Worm (Caenorhabditis elegans) whole organism, L4 larva: ENCODE measurements around the gene K06H7.7.

Experiments
- D1046.2 ChIP-seq: fragments of 200-800 bp; sonication (Bioruptor generic); IDR thresholded peaks from 2 replicates; pipeline ENCODE4 v1.3.6; 2022; ENCODE audit warnings: missing genetic modification characterization, missing compliant biosample characterization
- F37D6.2 ChIP-seq: sonication (generic microtip); optimal IDR thresholded peaks from 2 replicates; lab custom pipeline; 2016; ENCODE audit warnings: mild to moderate bottlenecking, missing genetic modification characterization, missing compliant biosample characterization
- R02D3.7 ChIP-seq: fragments of 150-350 bp; sonication (generic microtip); optimal IDR thresholded peaks from 3 replicates; lab custom pipeline; 2014; ENCODE audit warnings: missing biosample characterization, missing genetic modification characterization
- T20F7.1 ChIP-seq: fragments of 200-800 bp; sonication (Bioruptor generic); optimal IDR thresholded peaks from 2 replicates; lab custom pipeline; 2018; ENCODE audit warnings: mild to moderate bottlenecking, missing genetic modification characterization, missing compliant biosample characterization
- T26A8.4 ChIP-seq: fragments of 200-800 bp; sonication (Bioruptor generic); IDR thresholded peaks from 2 replicates; pipeline ENCODE4 v1.3.6; 2022; ENCODE audit warnings: missing genetic modification characterization, missing compliant biosample characterization
- Y105C5A.15 ChIP-seq: fragments of 200-800 bp; sonication (Bioruptor generic); IDR thresholded peaks from 2 replicates; pipeline ENCODE4 v1.3.6; 2022; ENCODE audit warnings: missing genetic modification characterization, missing compliant biosample characterization
- Y5F2A.4 ChIP-seq: fragments of 200-800 bp; sonication (Bioruptor generic); optimal IDR thresholded peaks from 2 replicates; lab custom pipeline; 2018; ENCODE audit warnings: mild to moderate bottlenecking, missing genetic modification characterization, missing compliant biosample characterization
- Y75B8A.6 ChIP-seq: fragments of 200-800 bp; sonication (Bioruptor generic); IDR thresholded peaks from 2 replicates; pipeline ENCODE4 v1.3.6; 2022; ENCODE audit warnings: missing genetic modification reagents, missing genetic modification characterization, missing compliant biosample characterization
- ZK337.2 ChIP-seq: fragments of 200-800 bp; sonication (Bioruptor generic); IDR thresholded peaks from 2 replicates; pipeline ENCODE4 v1.3.6; 2022; ENCODE audit warnings: missing genetic modification reagents, missing genetic modification characterization, missing compliant biosample characterization
- aly-2 ChIP-seq: sonication (generic microtip); optimal IDR thresholded peaks from 2 replicates; lab custom pipeline; 2018; ENCODE audit warnings: missing biosample characterization, missing genetic modification characterization
- ceh-20 ChIP-seq: fragments of 200-800 bp; sonication (Bioruptor generic); IDR thresholded peaks from 2 replicates; pipeline ENCODE4 v1.3.6; 2022; ENCODE audit warnings: missing genetic modification reagents, missing genetic modification characterization, missing compliant biosample characterization
- ceh-62 ChIP-seq: sonication (generic microtip); optimal IDR thresholded peaks from 2 replicates; lab custom pipeline; 2017; ENCODE audit warnings: missing biosample characterization, missing genetic modification characterization
- cey-2 ChIP-seq: sonication (generic microtip); optimal IDR thresholded peaks from 3 replicates; lab custom pipeline; 2017; ENCODE audit warnings: missing genetic modification characterization, mild to moderate bottlenecking, missing compliant biosample characterization, antibody characterized with exemption, borderline replicate concordance; ENCODE audit not compliant: insufficient read depth
- ctbp-1 ChIP-seq: fragments of 200-800 bp; sonication (Bioruptor generic); IDR thresholded peaks from 2 replicates; pipeline ENCODE4 v1.3.6; 2022; ENCODE audit warnings: missing genetic modification reagents, missing genetic modification characterization, missing compliant biosample characterization
- daf-12 ChIP-seq: fragments of 150-350 bp; optimal IDR thresholded peaks from 2 replicates; lab custom pipeline; 2014; ENCODE audit warnings: missing biosample characterization, missing genetic modification reagents, missing genetic modification characterization
- daf-16 ChIP-seq, 3 experiments: sonication (generic microtip); optimal IDR thresholded peaks; 2 replicates each; lab custom pipeline; 2016 to 2017; ENCODE audit warnings: missing genetic modification characterization in 3 of 3, missing genetic modification reagents in 3 of 3, mild to moderate bottlenecking in 2 of 3, missing compliant biosample characterization in 2 of 3, missing biosample characterization in 1 of 3, moderate library complexity in 1 of 3
- daf-19 ChIP-seq: fragments of 200-800 bp; sonication (Bioruptor generic); conservative IDR thresholded peaks from 2 replicates; pipeline ENCODE4 v1.3.6; 2022; ENCODE audit warnings: missing genetic modification characterization, missing compliant biosample characterization
- duxl-1 ChIP-seq: sonication (generic microtip); optimal IDR thresholded peaks from 2 replicates; lab custom pipeline; 2016; ENCODE audit warnings: mild to moderate bottlenecking, missing genetic modification characterization, moderate library complexity, missing compliant biosample characterization; ENCODE audit not compliant: poor library complexity
- egl-27 ChIP-seq: sonication (generic microtip); optimal IDR thresholded peaks from 3 replicates; lab custom pipeline; 2017; ENCODE audit warnings: missing biosample characterization, missing genetic modification reagents, missing genetic modification characterization
- egl-43 ChIP-seq: fragments of 200-800 bp; sonication (Bioruptor generic); IDR thresholded peaks from 2 replicates; pipeline ENCODE4 v1.3.6; 2022; ENCODE audit warnings: missing genetic modification reagents, missing genetic modification characterization, missing compliant biosample characterization
- fos-1 ChIP-seq: fragments of 150-350 bp; optimal IDR thresholded peaks from 2 replicates; lab custom pipeline; 2014; ENCODE audit warnings: missing biosample characterization, missing genetic modification characterization
- gei-8 ChIP-seq: fragments of 200-800 bp; sonication (Bioruptor generic); optimal IDR thresholded peaks from 2 replicates; lab custom pipeline; 2018; ENCODE audit warnings: mild to moderate bottlenecking, missing genetic modification characterization, missing compliant biosample characterization
- hlh-11 ChIP-seq: fragments of 200-800 bp; sonication (Bioruptor generic); optimal IDR thresholded peaks from 2 replicates; lab custom pipeline; 2018; ENCODE audit warnings: mild to moderate bottlenecking, missing genetic modification characterization, missing compliant biosample characterization
- lsy-2 ChIP-seq, 2 experiments: fragments of 150-350 bp in 1 of 2; sonication (generic microtip) in 1 of 2; optimal IDR thresholded peaks; 2 replicates each; lab custom pipeline; 2014 to 2017; ENCODE audit warnings: missing biosample characterization in 2 of 2, missing genetic modification characterization in 2 of 2
- madf-9 ChIP-seq: fragments of 200-800 bp; sonication (Bioruptor generic); conservative IDR thresholded peaks from 2 replicates; pipeline ENCODE4 v1.3.6; 2022; ENCODE audit warnings: missing genetic modification reagents, missing genetic modification characterization, missing compliant biosample characterization
- mdt-29 ChIP-seq: fragments of 200-800 bp; sonication (Bioruptor generic); IDR thresholded peaks from 2 replicates; pipeline ENCODE4 v1.3.6; 2022; ENCODE audit warnings: missing genetic modification reagents, missing genetic modification characterization, missing compliant biosample characterization
- mxl-3 ChIP-seq: fragments of 200-800 bp; sonication (Bioruptor generic); optimal IDR thresholded peaks from 2 replicates; lab custom pipeline; 2018; ENCODE audit warnings: mild to moderate bottlenecking, missing genetic modification characterization, missing compliant biosample characterization
- nhr-10 ChIP-seq: fragments of 150-350 bp; optimal IDR thresholded peaks from 2 replicates; lab custom pipeline; 2014; ENCODE audit warnings: missing biosample characterization, missing genetic modification characterization
- nhr-102 ChIP-seq: sonication (generic microtip); optimal IDR thresholded peaks from 2 replicates; lab custom pipeline; 2016; ENCODE audit warnings: mild to moderate bottlenecking, missing genetic modification characterization, moderate library complexity, missing compliant biosample characterization
- nhr-237 ChIP-seq: sonication (generic microtip); optimal IDR thresholded peaks from 2 replicates; lab custom pipeline; 2017; ENCODE audit warnings: missing biosample characterization, missing genetic modification characterization
- nhr-25 ChIP-seq: sonication (generic microtip); optimal IDR thresholded peaks from 2 replicates; lab custom pipeline; 2017; ENCODE audit warnings: missing genetic modification characterization, mild to moderate bottlenecking, missing compliant biosample characterization, antibody characterized with exemption, moderate library complexity, borderline replicate concordance; ENCODE audit not compliant: insufficient read depth
- nhr-41 ChIP-seq: fragments of 200-800 bp; sonication (Bioruptor generic); IDR thresholded peaks from 2 replicates; pipeline ENCODE4 v1.3.6; 2022; ENCODE audit warnings: missing genetic modification reagents, missing genetic modification characterization, missing compliant biosample characterization
- nhr-48 ChIP-seq: sonication (generic microtip); optimal IDR thresholded peaks from 2 replicates; lab custom pipeline; 2016; ENCODE audit warnings: mild to moderate bottlenecking, missing genetic modification characterization, missing compliant biosample characterization
- nhr-6 ChIP-seq: fragments of 150-350 bp; optimal IDR thresholded peaks from 2 replicates; lab custom pipeline; 2014; ENCODE audit warnings: missing biosample characterization, missing genetic modification characterization
- pha-4 ChIP-seq, 2 experiments: fragments of 150-350 bp in 1 of 2; fragments of 200-800 bp in 1 of 2; sonication (Bioruptor generic) in 1 of 2; IDR thresholded peaks in 1 of 2; optimal IDR thresholded peaks in 1 of 2; 2 replicates each; pipeline versions ENCODE4 v1.3.6 to Lab custom; 2014 to 2022; ENCODE audit warnings: missing genetic modification characterization in 2 of 2, missing genetic modification reagents in 2 of 2, missing biosample characterization in 1 of 2, missing compliant biosample characterization in 1 of 2
- php-3 ChIP-seq: fragments of 200-800 bp; sonication (Bioruptor generic); IDR thresholded peaks from 2 replicates; pipeline ENCODE4 v1.3.6; 2022; ENCODE audit warnings: missing genetic modification reagents, missing genetic modification characterization, missing compliant biosample characterization
- skn-1 ChIP-seq: fragments of 150-350 bp; optimal IDR thresholded peaks from 2 replicates; lab custom pipeline; 2014; ENCODE audit warnings: missing biosample characterization, missing genetic modification characterization
- snpc-1.2 ChIP-seq: fragments of 200-800 bp; sonication (Bioruptor generic); IDR thresholded peaks from 2 replicates; pipeline ENCODE4 v1.3.6; 2022; ENCODE audit warnings: missing genetic modification reagents, missing genetic modification characterization, missing compliant biosample characterization
- spr-1 ChIP-seq: sonication (generic microtip); optimal IDR thresholded peaks from 2 replicates; lab custom pipeline; 2016; ENCODE audit warnings: mild to moderate bottlenecking, missing genetic modification characterization, missing compliant biosample characterization
- spr-3 ChIP-seq: fragments of 200-800 bp; sonication (Bioruptor generic); optimal IDR thresholded peaks from 2 replicates; lab custom pipeline; 2018; ENCODE audit warnings: mild to moderate bottlenecking, missing genetic modification characterization, missing compliant biosample characterization
- tag-97 ChIP-seq: fragments of 200-800 bp; sonication (Bioruptor generic); IDR thresholded peaks from 2 replicates; pipeline ENCODE4 v1.3.6; 2022; ENCODE audit warnings: missing genetic modification characterization, missing compliant biosample characterization
- tra-1 ChIP-seq: fragments of 200-800 bp; sonication (Bioruptor generic); IDR thresholded peaks from 2 replicates; pipeline ENCODE4 v1.3.6; 2022; ENCODE audit warnings: missing genetic modification reagents, missing genetic modification characterization, missing compliant biosample characterization
- vab-7 ChIP-seq: fragments of 200-800 bp; sonication (Bioruptor generic); IDR thresholded peaks from 2 replicates; pipeline ENCODE4 v1.3.6; 2022; ENCODE audit warnings: missing genetic modification reagents, missing genetic modification characterization, missing compliant biosample characterization
- zag-1 ChIP-seq: fragments of 150-350 bp; optimal IDR thresholded peaks from 2 replicates; lab custom pipeline; 2014; ENCODE audit warnings: missing biosample characterization, missing genetic modification characterization
- zfp-2 ChIP-seq: sonication (generic microtip); optimal IDR thresholded peaks from 2 replicates; lab custom pipeline; 2016; ENCODE audit warnings: mild to moderate bottlenecking, missing genetic modification characterization, missing compliant biosample characterization
- zfp-3 ChIP-seq: fragments of 200-800 bp; sonication (Bioruptor generic); conservative IDR thresholded peaks from 2 replicates; pipeline ENCODE4 v1.3.6; 2022; ENCODE audit warnings: missing genetic modification reagents, missing genetic modification characterization, missing compliant biosample characterization
- zip-11 ChIP-seq: fragments of 200-800 bp; sonication (Bioruptor generic); IDR thresholded peaks from 2 replicates; pipeline ENCODE4 v1.3.6; 2022; ENCODE audit warnings: missing genetic modification characterization, missing compliant biosample characterization
- ztf-11 ChIP-seq: fragments of 150-350 bp; optimal IDR thresholded peaks from 2 replicates; lab custom pipeline; 2014; ENCODE audit warnings: missing biosample characterization, missing genetic modification characterization

K06H7.7 gene

ce11 chrIII:8109459-8110057 lies 24.3 kb upstream of the K06H7.7 start (continued):
- TF ChIP-seq zfp-2 (tag; lab: Kevin White, UChicago) (peak; percentile 53), nhr-237 (tag; lab: Kevin White, UChicago) (no peak), daf-16 (GFP tag; optimal IDR thresholded peaks at IDR 0.05; lab: Kevin White, UChicago) (peak; percentile 35 to 72), daf-16 (tag; optimal IDR thresholded peaks at IDR 0.05; lab: Kevin White, UChicago) (peak; percentile 52), ceh-20 (GFP tag; lab: Robert Waterston, UW) (peak; percentile 85), madf-9 (GFP tag; lab: Robert Waterston, UW) (peak; percentile 71), nhr-6 (tag; lab: Kevin White, UChicago) (peak; percentile 41), ctbp-1 (GFP tag; lab: Robert Waterston, UW) (peak; percentile 85), zip-11 (GFP tag; lab: Robert Waterston, UW) (0 out of 2 replicates have a peak, but pooled peaks have one; percentile 45), aly-2 (tag; lab: Kevin White, UChicago) (no peak), zfp-3 (GFP tag; lab: Robert Waterston, UW) (0 out of 2 replicates have a peak, but pooled peaks have one; percentile 40), mxl-3 (GFP tag; lab: Kevin White, UChicago) (peak; percentile 70), egl-27 (tag; lab: Kevin White, UChicago) (no peak), nhr-25 (tag; lab: Kevin White, UChicago) (no peak), nhr-48 (tag; lab: Kevin White, UChicago) (peak; percentile 49), nhr-10 (tag; lab: Kevin White, UChicago) (no peak), ZK337.2 (GFP tag; lab: Robert Waterston, UW) (peak; percentile 71), mdt-29 (GFP tag; lab: Robert Waterston, UW) (peak; percentile 68; the same call in 1 of the 2 replicates), snpc-1.2 (GFP tag; lab: Robert Waterston, UW) (peak; percentile 69; the same call in 1 of the 2 replicates), T20F7.1 (GFP tag; lab: Kevin White, UChicago) (peak; percentile 26), pha-4 (GFP tag; IDR thresholded peaks at IDR 0.05; lab: Robert Waterston, UW) (peak; percentile 73; the same call in 1 of the 2 replicates), pha-4 (tag; optimal IDR thresholded peaks at IDR 0.05; lab: Kevin White, UChicago) (no peak), fos-1 (tag; lab: Kevin White, UChicago) (no peak), daf-19 (GFP tag; lab: Robert Waterston, UW) (peak; percentile 42; the same call in 1 of the 2 replicates), vab-7 (GFP tag; lab: Robert Waterston, UW) (peak; percentile 79), hlh-11 (tag; lab: Kevin White, UChicago) (peak; percentile 50), D1046.2 (peak; percentile 87), tag-97 (no peak), spr-3 (GFP tag; lab: Kevin White, UChicago) (peak; percentile 60), Y75B8A.6 (no peak; the same call in 1 of the 2 replicates), ztf-11 (no peak), T26A8.4 (GFP tag; lab: Robert Waterston, UW) (peak; percentile 76), Y5F2A.4 (no peak), Y105C5A.15 (GFP tag; lab: Robert Waterston, UW) (peak; percentile 78; the same call in 1 of the 2 replicates), duxl-1 (tag; lab: Kevin White, UChicago) (peak; percentile 82), gei-8 (peak; percentile 97), daf-12 (tag; lab: Kevin White, UChicago) (no peak), skn-1 (tag; lab: Kevin White, UChicago) (no peak), lsy-2 (tag; optimal IDR thresholded peaks at IDR 0.05; lab: Kevin White, UChicago) (peak; percentile 1 to 79), nhr-102 (tag; lab: Kevin White, UChicago) (peak; percentile 51), nhr-41 (GFP tag; lab: Robert Waterston, UW) (peak; percentile 54; the same call in 1 of the 2 replicates), tra-1 (GFP tag; lab: Robert Waterston, UW) (peak; percentile 66), zag-1 (tag; lab: Kevin White, UChicago) (no peak), php-3 (no peak), egl-43 (GFP tag; lab: Robert Waterston, UW) (peak; percentile 96), R02D3.7 (tag; lab: Kevin White, UChicago) (no peak), F37D6.2 (tag; lab: Kevin White, UChicago) (no peak), cey-2 (tag; lab: Kevin White, UChicago) (no peak), ceh-62 (no peak), spr-1 (peak; percentile 51)
